Fruit fly (Drosophila melanogaster) whole organism, pupa: Measurements from ENCODE around the gene Claspin.

Experiments used
- CG10348 ChIP-seq: fragments of 200-800 bp; sonication (Bioruptor generic); IDR thresholded peaks from 2 replicates; pipeline ENCODE4 v1.3.6; 2022; ENCODE audit warnings: missing biosample characterization, missing genetic modification characterization
- CG12605 ChIP-seq: fragments of 200-800 bp; sonication (Bioruptor generic); IDR thresholded peaks from 2 replicates; pipeline ENCODE4 v1.3.6; 2022; ENCODE audit warnings: missing biosample characterization, missing genetic modification characterization
- CG13204 ChIP-seq: fragments of 200-800 bp; sonication (Bioruptor generic); optimal IDR thresholded peaks from 2 replicates; lab custom pipeline; 2018; ENCODE audit warnings: missing biosample characterization, mild to moderate bottlenecking, missing genetic modification characterization, moderate library complexity
- CG14655 ChIP-seq: fragments of 200-800 bp; sonication (Bioruptor generic); optimal IDR thresholded peaks from 3 replicates; lab custom pipeline; 2017; ENCODE audit warnings: mild to moderate bottlenecking, missing biosample characterization, missing genetic modification reagents, missing genetic modification characterization
- CG15710 ChIP-seq: fragments of 200-800 bp; sonication (Bioruptor generic); optimal IDR thresholded peaks from 2 replicates; lab custom pipeline; 2018; ENCODE audit warnings: missing biosample characterization, mild to moderate bottlenecking, missing genetic modification characterization, moderate library complexity
- CG17806 ChIP-seq: fragments of 200-800 bp; sonication (Bioruptor generic); optimal IDR thresholded peaks from 2 replicates; lab custom pipeline; 2018; ENCODE audit warnings: missing biosample characterization, mild to moderate bottlenecking, missing genetic modification characterization, moderate library complexity
- CG32121 ChIP-seq: fragments of 200-800 bp; sonication (Bioruptor generic); IDR thresholded peaks from 2 replicates; pipeline ENCODE4 v1.3.6; 2022; ENCODE audit warnings: missing biosample characterization, missing genetic modification characterization
- CG34367 ChIP-seq: fragments of 200-800 bp; sonication (Bioruptor generic); optimal IDR thresholded peaks from 2 replicates; lab custom pipeline; 2018; ENCODE audit warnings: missing biosample characterization, mild to moderate bottlenecking, missing genetic modification characterization
- CG4496 ChIP-seq: fragments of 200-800 bp; sonication (Bioruptor generic); IDR thresholded peaks from 3 replicates; pipeline ENCODE4 v1.3.6; 2022; ENCODE audit warnings: missing biosample characterization, missing genetic modification characterization
- CG8159 ChIP-seq: fragments of 200-800 bp; sonication (Bioruptor generic); optimal IDR thresholded peaks from 3 replicates; lab custom pipeline; 2018; ENCODE audit warnings: missing biosample characterization, mild to moderate bottlenecking, missing genetic modification characterization, moderate library complexity
- CG8301 ChIP-seq: fragments of 200-800 bp; sonication (Bioruptor generic); optimal IDR thresholded peaks from 2 replicates; lab custom pipeline; 2018; ENCODE audit warnings: missing biosample characterization, mild to moderate bottlenecking, missing genetic modification characterization
- CG9948 ChIP-seq: fragments of 200-800 bp; sonication (Bioruptor generic); optimal IDR thresholded peaks from 2 replicates; lab custom pipeline; 2018; ENCODE audit warnings: missing biosample characterization, mild to moderate bottlenecking, missing genetic modification characterization, moderate library complexity
- D1 ChIP-seq: fragments of 200-800 bp; sonication (Bioruptor generic); optimal IDR thresholded peaks from 2 replicates; lab custom pipeline; 2018; ENCODE audit warnings: missing biosample characterization, mild to moderate bottlenecking, missing genetic modification characterization, moderate library complexity
- EcR ChIP-seq: fragments of 200-800 bp; sonication (Bioruptor generic); optimal IDR thresholded peaks from 3 replicates; lab custom pipeline; 2019; ENCODE audit warnings: missing biosample characterization, missing genetic modification characterization, mild to moderate bottlenecking, moderate library complexity, missing genetic modification reagents
- Ets98B ChIP-seq: fragments of 200-800 bp; sonication (Bioruptor generic); IDR thresholded peaks from 2 replicates; pipeline ENCODE4 v1.3.6; 2022; ENCODE audit warnings: missing biosample characterization, missing genetic modification characterization
- Pif1A ChIP-seq: fragments of 200-800 bp; sonication (Bioruptor generic); optimal IDR thresholded peaks from 3 replicates; lab custom pipeline; 2016; ENCODE audit warnings: missing biosample characterization, missing genetic modification characterization
- Pif1B ChIP-seq: fragments of 200-800 bp; sonication (Bioruptor generic); optimal IDR thresholded peaks from 3 replicates; lab custom pipeline; 2016; ENCODE audit warnings: missing biosample characterization, missing genetic modification characterization
- Snoo ChIP-seq: fragments of 200-800 bp; sonication (Bioruptor generic); optimal IDR thresholded peaks from 3 replicates; lab custom pipeline; 2017; ENCODE audit warnings: missing biosample characterization, mild to moderate bottlenecking, missing genetic modification characterization, inconsistent platforms
- fd96Ca ChIP-seq: fragments of 200-800 bp; sonication (Bioruptor generic); IDR thresholded peaks from 3 replicates; pipeline ENCODE4 v1.3.6; 2022; ENCODE audit warnings: missing biosample characterization, missing genetic modification characterization
- gl ChIP-seq: fragments of 200-800 bp; sonication (Bioruptor generic); optimal IDR thresholded peaks from 2 replicates; lab custom pipeline; 2018; ENCODE audit warnings: missing biosample characterization, mild to moderate bottlenecking, missing genetic modification characterization
- rn ChIP-seq: fragments of 200-800 bp; sonication (Bioruptor generic); IDR thresholded peaks from 2 replicates; pipeline ENCODE4 v1.3.6; 2022; ENCODE audit warnings: missing biosample characterization, missing genetic modification characterization

The Claspin gene

dm6 chr3L:4348839-4349238 lies 35.6 kb downstream of the Claspin start:
- TF ChIP-seq Pif1A (GFP tag; lab: Kevin White, UChicago) (no peak), gl (tag; lab: Kevin White, UChicago) (no peak), Pif1B (GFP tag; lab: Kevin White, UChicago) (no peak), D1 (tag; lab: Kevin White, UChicago) (no peak), CG17806 (no peak), CG34367 (tag; lab: Kevin White, UChicago) (no peak), EcR (GFP tag; lab: Kevin White, UChicago) (no peak), CG9948 (tag; lab: Kevin White, UChicago) (no peak), fd96Ca (GFP tag; lab: Robert Waterston, UW) (no peak), CG8301 (tag; lab: Kevin White, UChicago) (no peak), CG14655 (GFP tag; lab: Kevin White, UChicago) (no peak), Snoo (tag; lab: Kevin White, UChicago) (no peak)

- TF ChIP-seq D1 (tag; lab: Kevin White, UChicago) (no peak), EcR (GFP tag; lab: Kevin White, UChicago) (peak; percentile 3)
- TF ChIP-seq, all 21 proteins: peak for 1
These were observed 36.0 kb downstream of the Claspin start for dm6 chr3L:4349314-4349713.

- no peak for TF ChIP-seq CG34367 (tag; lab: Kevin White, UChicago)
- TF ChIP-seq CG8159 (tag; lab: Kevin White, UChicago) = no peak
- peak; percentile 14 for TF ChIP-seq EcR (GFP tag; lab: Kevin White, UChicago)
- TF ChIP-seq CG12605 (GFP tag; lab: Robert Waterston, UW) = no peak
- no peak for TF ChIP-seq D1 (tag; lab: Kevin White, UChicago)
- TF ChIP-seq CG10348 (GFP tag; lab: Robert Waterston, UW) = no peak
- TF ChIP-seq CG13204 (GFP tag; lab: Kevin White, UChicago) = peak; percentile 46
- no peak for TF ChIP-seq CG8301 (tag; lab: Kevin White, UChicago)
- no peak for TF ChIP-seq Ets98B (GFP tag; lab: Robert Waterston, UW)
- no peak for TF ChIP-seq Pif1B (GFP tag; lab: Kevin White, UChicago)
- TF ChIP-seq CG15710 (tag; lab: Kevin White, UChicago) = no peak
- no peak for TF ChIP-seq Snoo (tag; lab: Kevin White, UChicago)
- TF ChIP-seq Pif1A (GFP tag; lab: Kevin White, UChicago) = no peak
- no peak for TF ChIP-seq CG9948 (tag; lab: Kevin White, UChicago)
- TF ChIP-seq rn = no peak
- TF ChIP-seq CG14655 (GFP tag; lab: Kevin White, UChicago) = no peak
- TF ChIP-seq CG4496 (GFP tag; lab: Robert Waterston, UW) = no peak
- TF ChIP-seq CG32121 (GFP tag; lab: Robert Waterston, UW) = no peak
These were observed 38.7 kb downstream of the Claspin start for dm6 chr3L:4352009-4352408.

dm6 chr3L:4352649-4353048 lies 39.4 kb downstream of the Claspin start:
- no peak for TF ChIP-seq CG12605 (GFP tag; lab: Robert Waterston, UW)
- no peak for TF ChIP-seq CG8301 (tag; lab: Kevin White, UChicago)
- no peak for TF ChIP-seq CG4496 (GFP tag; lab: Robert Waterston, UW)
- TF ChIP-seq EcR (GFP tag; lab: Kevin White, UChicago) = peak; percentile 36
- TF ChIP-seq D1 (tag; lab: Kevin White, UChicago) = no peak

- TF ChIP-seq CG14655 (GFP tag; lab: Kevin White, UChicago) (peak; percentile 40), CG34367 (tag; lab: Kevin White, UChicago) (no peak), CG10348 (GFP tag; lab: Robert Waterston, UW) (no peak), D1 (tag; lab: Kevin White, UChicago) (no peak), Snoo (tag; lab: Kevin White, UChicago) (no peak), EcR (GFP tag; lab: Kevin White, UChicago) (no peak), gl (tag; lab: Kevin White, UChicago) (no peak), CG8159 (tag; lab: Kevin White, UChicago) (peak; percentile 54), Pif1B (GFP tag; lab: Kevin White, UChicago) (no peak), Pif1A (GFP tag; lab: Kevin White, UChicago) (peak; percentile 34), CG12605 (GFP tag; lab: Robert Waterston, UW) (no peak), CG4496 (GFP tag; lab: Robert Waterston, UW) (peak; percentile 52; the same call in 1 of the 3 replicates), fd96Ca (GFP tag; lab: Robert Waterston, UW) (0 out of 3 replicates have a peak, but pooled peaks have one; percentile 41), CG9948 (tag; lab: Kevin White, UChicago) (peak; percentile 38), CG15710 (tag; lab: Kevin White, UChicago) (no peak), CG32121 (GFP tag; lab: Robert Waterston, UW) (no peak), CG8301 (tag; lab: Kevin White, UChicago) (no peak), Ets98B (GFP tag; lab: Robert Waterston, UW) (0 out of 2 replicates have a peak, but pooled peaks have one; percentile 10), CG17806 (peak; percentile 21), rn (no peak), CG13204 (GFP tag; lab: Kevin White, UChicago) (no peak)
These were observed 40.4 kb downstream of the Claspin start for dm6 chr3L:4353657-4354075.
